Worm (Caenorhabditis elegans) whole organism, L4 larva: ENCODE measurements around the gene Y51H4A.938.
A peak's percentile ranks its signal among the peaks of the same experiment; 100 is the strongest.

Source experiments
- D1046.2 ChIP-seq: fragments of 200-800 bp; sonication (Bioruptor generic); IDR thresholded peaks from 2 replicates; pipeline ENCODE4 v1.3.6; 2022; ENCODE audit warnings: missing genetic modification characterization, missing compliant biosample characterization
- F10B5.3 ChIP-seq: sonication (generic microtip); optimal IDR thresholded peaks from 2 replicates; lab custom pipeline; 2016; ENCODE audit warnings: mild to moderate bottlenecking, missing genetic modification characterization, missing compliant biosample characterization
- F26F4.8 ChIP-seq: fragments of 200-800 bp; sonication (Bioruptor generic); conservative IDR thresholded peaks from 2 replicates; pipeline ENCODE4 v1.3.6; 2022; ENCODE audit warnings: missing genetic modification characterization, missing compliant biosample characterization
- F49E8.2 ChIP-seq: sonication (generic microtip); optimal IDR thresholded peaks from 2 replicates; lab custom pipeline; 2016; ENCODE audit warnings: missing compliant biosample characterization, mild to moderate bottlenecking, missing genetic modification characterization, borderline replicate concordance
- R02D3.7 ChIP-seq: fragments of 150-350 bp; sonication (generic microtip); optimal IDR thresholded peaks from 3 replicates; lab custom pipeline; 2014; ENCODE audit warnings: missing biosample characterization, missing genetic modification characterization
- T20F7.1 ChIP-seq: fragments of 200-800 bp; sonication (Bioruptor generic); optimal IDR thresholded peaks from 2 replicates; lab custom pipeline; 2018; ENCODE audit warnings: mild to moderate bottlenecking, missing genetic modification characterization, missing compliant biosample characterization
- Y48G9A.11 ChIP-seq: fragments of 200-800 bp; sonication (Bioruptor generic); IDR thresholded peaks from 2 replicates; pipeline ENCODE4 v1.3.6; 2022; ENCODE audit warnings: missing genetic modification reagents, missing genetic modification characterization, missing compliant biosample characterization
- ama-1 ChIP-seq: fragments of 150-350 bp; optimal IDR thresholded peaks from 2 replicates; lab custom pipeline; 2014; ENCODE audit warnings: inconsistent platforms, mixed read lengths
- ceh-28 ChIP-seq: fragments of 150-350 bp; optimal IDR thresholded peaks from 2 replicates; lab custom pipeline; 2014; ENCODE audit warnings: missing biosample characterization, missing genetic modification reagents, missing genetic modification characterization
- ceh-32 ChIP-seq: sonication (generic microtip); optimal IDR thresholded peaks from 2 replicates; lab custom pipeline; 2016; ENCODE audit warnings: mild to moderate bottlenecking, missing genetic modification characterization, missing compliant biosample characterization; ENCODE audit not compliant: poor library complexity
- ceh-44 ChIP-seq: fragments of 200-800 bp; sonication (Bioruptor generic); IDR thresholded peaks from 2 replicates; pipeline ENCODE4 v1.3.6; 2022; ENCODE audit warnings: missing genetic modification reagents, missing genetic modification characterization, missing compliant biosample characterization
- cey-2 ChIP-seq: sonication (generic microtip); optimal IDR thresholded peaks from 3 replicates; lab custom pipeline; 2017; ENCODE audit warnings: missing genetic modification characterization, mild to moderate bottlenecking, missing compliant biosample characterization, antibody characterized with exemption, borderline replicate concordance; ENCODE audit not compliant: insufficient read depth
- daf-16 ChIP-seq, 3 experiments: sonication (generic microtip); optimal IDR thresholded peaks; 2 replicates each; lab custom pipeline; 2016 to 2017; ENCODE audit warnings: missing genetic modification characterization in 3 of 3, missing genetic modification reagents in 3 of 3, mild to moderate bottlenecking in 2 of 3, missing compliant biosample characterization in 2 of 3, missing biosample characterization in 1 of 3, moderate library complexity in 1 of 3
- daf-8 ChIP-seq: fragments of 200-800 bp; sonication (Bioruptor generic); IDR thresholded peaks from 2 replicates; pipeline ENCODE4 v1.3.6; 2022; ENCODE audit warnings: missing genetic modification characterization, missing compliant biosample characterization
- dmd-6 ChIP-seq: fragments of 200-800 bp; sonication (Bioruptor generic); IDR thresholded peaks from 2 replicates; pipeline ENCODE4 v1.3.6; 2022; ENCODE audit warnings: missing genetic modification reagents, missing genetic modification characterization, missing compliant biosample characterization
- dmd-8 ChIP-seq: fragments of 200-800 bp; sonication (Bioruptor generic); IDR thresholded peaks from 2 replicates; pipeline ENCODE4 v1.3.6; 2022; ENCODE audit warnings: missing genetic modification characterization, missing compliant biosample characterization
- dpl-1 ChIP-seq: fragments of 150-350 bp; optimal IDR thresholded peaks from 2 replicates; lab custom pipeline; 2014; ENCODE audit warnings: missing biosample characterization, missing genetic modification reagents, missing genetic modification characterization
- egl-27 ChIP-seq: sonication (generic microtip); optimal IDR thresholded peaks from 3 replicates; lab custom pipeline; 2017; ENCODE audit warnings: missing biosample characterization, missing genetic modification reagents, missing genetic modification characterization
- egl-43 ChIP-seq: fragments of 200-800 bp; sonication (Bioruptor generic); IDR thresholded peaks from 2 replicates; pipeline ENCODE4 v1.3.6; 2022; ENCODE audit warnings: missing genetic modification reagents, missing genetic modification characterization, missing compliant biosample characterization
- fkh-10 ChIP-seq: fragments of 150-350 bp; optimal IDR thresholded peaks from 2 replicates; lab custom pipeline; 2014; ENCODE audit warnings: missing biosample characterization, missing genetic modification reagents, missing genetic modification characterization
- fos-1 ChIP-seq: fragments of 150-350 bp; optimal IDR thresholded peaks from 2 replicates; lab custom pipeline; 2014; ENCODE audit warnings: missing biosample characterization, missing genetic modification characterization
- gei-8 ChIP-seq: fragments of 200-800 bp; sonication (Bioruptor generic); optimal IDR thresholded peaks from 2 replicates; lab custom pipeline; 2018; ENCODE audit warnings: mild to moderate bottlenecking, missing genetic modification characterization, missing compliant biosample characterization
- hif-1 ChIP-seq, 2 experiments: sonication (generic microtip); optimal IDR thresholded peaks; 2 replicates each; lab custom pipeline; 2016 to 2017; ENCODE audit warnings: missing compliant biosample characterization in 2 of 2, missing genetic modification characterization in 2 of 2, missing genetic modification reagents in 2 of 2, missing genotype in 2 of 2, mild to moderate bottlenecking in 1 of 2
- lin-1 ChIP-seq: fragments of 200-800 bp; sonication (Bioruptor generic); IDR thresholded peaks from 2 replicates; pipeline ENCODE4 v1.3.6; 2022; ENCODE audit warnings: missing genetic modification reagents, missing genetic modification characterization, missing compliant biosample characterization
- lin-13 ChIP-seq: fragments of 150-350 bp; optimal IDR thresholded peaks from 2 replicates; lab custom pipeline; 2014; ENCODE audit warnings: missing biosample characterization, missing genetic modification reagents, missing genetic modification characterization
- lin-15B ChIP-seq: fragments of 150-350 bp; sonication (generic microtip); optimal IDR thresholded peaks from 3 replicates; lab custom pipeline; 2014; ENCODE audit warnings: missing biosample characterization, missing genetic modification characterization
- lin-39 ChIP-seq: fragments of 150-350 bp; optimal IDR thresholded peaks from 2 replicates; lab custom pipeline; 2014; ENCODE audit warnings: missing biosample characterization, missing genetic modification reagents, missing genetic modification characterization
- lir-3 ChIP-seq: sonication (generic microtip); optimal IDR thresholded peaks from 2 replicates; lab custom pipeline; 2016; ENCODE audit warnings: mild to moderate bottlenecking, missing genetic modification characterization, missing compliant biosample characterization
- lsy-2 ChIP-seq, 2 experiments: fragments of 150-350 bp in 1 of 2; sonication (generic microtip) in 1 of 2; optimal IDR thresholded peaks; 2 replicates each; lab custom pipeline; 2014 to 2017; ENCODE audit warnings: missing biosample characterization in 2 of 2, missing genetic modification characterization in 2 of 2
- mdt-29 ChIP-seq: fragments of 200-800 bp; sonication (Bioruptor generic); IDR thresholded peaks from 2 replicates; pipeline ENCODE4 v1.3.6; 2022; ENCODE audit warnings: missing genetic modification reagents, missing genetic modification characterization, missing compliant biosample characterization
- mep-1 ChIP-seq: fragments of 150-350 bp; sonication (generic microtip); optimal IDR thresholded peaks from 3 replicates; lab custom pipeline; 2014; ENCODE audit warnings: missing biosample characterization, missing genetic modification characterization
- nhr-102 ChIP-seq: sonication (generic microtip); optimal IDR thresholded peaks from 2 replicates; lab custom pipeline; 2016; ENCODE audit warnings: mild to moderate bottlenecking, missing genetic modification characterization, moderate library complexity, missing compliant biosample characterization
- nhr-111 ChIP-seq: fragments of 200-800 bp; sonication (Bioruptor generic); optimal IDR thresholded peaks from 2 replicates; lab custom pipeline; 2018; ENCODE audit warnings: mild to moderate bottlenecking, missing genetic modification characterization, missing compliant biosample characterization
- nhr-41 ChIP-seq: fragments of 200-800 bp; sonication (Bioruptor generic); IDR thresholded peaks from 2 replicates; pipeline ENCODE4 v1.3.6; 2022; ENCODE audit warnings: missing genetic modification reagents, missing genetic modification characterization, missing compliant biosample characterization
- nhr-42 ChIP-seq: fragments of 200-800 bp; sonication (Bioruptor generic); IDR thresholded peaks from 2 replicates; pipeline ENCODE4 v1.3.6; 2022; ENCODE audit warnings: missing genetic modification characterization, missing compliant biosample characterization
- nhr-48 ChIP-seq: sonication (generic microtip); optimal IDR thresholded peaks from 2 replicates; lab custom pipeline; 2016; ENCODE audit warnings: mild to moderate bottlenecking, missing genetic modification characterization, missing compliant biosample characterization
- nhr-76 ChIP-seq: fragments of 150-350 bp; optimal IDR thresholded peaks from 2 replicates; lab custom pipeline; 2014; ENCODE audit warnings: missing biosample characterization, missing genetic modification characterization
- nhr-77 ChIP-seq: fragments of 150-350 bp; optimal IDR thresholded peaks from 2 replicates; lab custom pipeline; 2014; ENCODE audit warnings: missing biosample characterization, missing genetic modification characterization
- pha-4 ChIP-seq, 2 experiments: fragments of 150-350 bp in 1 of 2; fragments of 200-800 bp in 1 of 2; sonication (Bioruptor generic) in 1 of 2; IDR thresholded peaks in 1 of 2; optimal IDR thresholded peaks in 1 of 2; 2 replicates each; pipeline versions ENCODE4 v1.3.6 to Lab custom; 2014 to 2022; ENCODE audit warnings: missing genetic modification characterization in 2 of 2, missing genetic modification reagents in 2 of 2, missing biosample characterization in 1 of 2, missing compliant biosample characterization in 1 of 2
- rbr-2 ChIP-seq: sonication (generic microtip); optimal IDR thresholded peaks from 2 replicates; lab custom pipeline; 2016; ENCODE audit warnings: missing genotype, missing genetic modification characterization, missing compliant biosample characterization
- snpc-1.2 ChIP-seq: fragments of 200-800 bp; sonication (Bioruptor generic); IDR thresholded peaks from 2 replicates; pipeline ENCODE4 v1.3.6; 2022; ENCODE audit warnings: missing genetic modification reagents, missing genetic modification characterization, missing compliant biosample characterization
- spr-1 ChIP-seq: sonication (generic microtip); optimal IDR thresholded peaks from 2 replicates; lab custom pipeline; 2016; ENCODE audit warnings: mild to moderate bottlenecking, missing genetic modification characterization, missing compliant biosample characterization
- spr-3 ChIP-seq: fragments of 200-800 bp; sonication (Bioruptor generic); optimal IDR thresholded peaks from 2 replicates; lab custom pipeline; 2018; ENCODE audit warnings: mild to moderate bottlenecking, missing genetic modification characterization, missing compliant biosample characterization
- tra-1 ChIP-seq: fragments of 200-800 bp; sonication (Bioruptor generic); IDR thresholded peaks from 2 replicates; pipeline ENCODE4 v1.3.6; 2022; ENCODE audit warnings: missing genetic modification reagents, missing genetic modification characterization, missing compliant biosample characterization
- unc-130 ChIP-seq: sonication (generic microtip); optimal IDR thresholded peaks from 2 replicates; lab custom pipeline; 2016; ENCODE audit warnings: missing genetic modification reagents, missing genetic modification characterization, missing compliant biosample characterization
- unc-62 ChIP-seq, 3 experiments: fragments of 150-350 bp in 1 of 3; sonication (generic microtip); optimal IDR thresholded peaks in 2 of 3; peaks in 1 of 3; 1 replicate in 1 of 3; 2 replicates in 2 of 3; lab custom pipeline; 2014 to 2017; ENCODE audit warnings: missing biosample characterization in 3 of 3, missing genetic modification characterization in 3 of 3, missing genetic modification reagents in 3 of 3, missing genotype in 1 of 3
- zag-1 ChIP-seq: fragments of 150-350 bp; optimal IDR thresholded peaks from 2 replicates; lab custom pipeline; 2014; ENCODE audit warnings: missing biosample characterization, missing genetic modification characterization
- zip-11 ChIP-seq: fragments of 200-800 bp; sonication (Bioruptor generic); IDR thresholded peaks from 2 replicates; pipeline ENCODE4 v1.3.6; 2022; ENCODE audit warnings: missing genetic modification characterization, missing compliant biosample characterization
- zip-2 ChIP-seq: fragments of 150-350 bp; optimal IDR thresholded peaks from 2 replicates; lab custom pipeline; 2014; ENCODE audit warnings: missing biosample characterization, missing genetic modification characterization

Gene Y51H4A.938

ce11 chrIV:16501855-16502254 is 20.9 kb downstream of the Y51H4A.938 start (continued):
- TF ChIP-seq spr-3 (GFP tag; lab: Kevin White, UChicago) (no peak), ama-1 (peak; percentile 8), R02D3.7 (tag; lab: Kevin White, UChicago) (no peak), lin-15B (tag; lab: Kevin White, UChicago) (no peak), lir-3 (tag; lab: Kevin White, UChicago) (no peak), nhr-41 (GFP tag; lab: Robert Waterston, UW) (0 out of 2 replicates have a peak, but pooled peaks have one; percentile 41), D1046.2 (GFP tag; lab: Robert Waterston, UW) (no peak), unc-62 (GFP tag; optimal IDR thresholded peaks at IDR 0.05 in 1 of 2; lab: Kevin White, UChicago) (peak in 1 of 2 experiments; percentile 9), unc-62 (tag; optimal IDR thresholded peaks at IDR 0.05; lab: Kevin White, UChicago) (no peak), ceh-44 (GFP tag; lab: Robert Waterston, UW) (no peak), lin-1 (0 out of 2 replicates have a peak, but pooled peaks have one; percentile 37), ceh-32 (no peak), zag-1 (no peak), zip-11 (GFP tag; lab: Robert Waterston, UW) (no peak), fkh-10 (GFP tag; lab: Kevin White, UChicago) (no peak), mep-1 (tag; lab: Kevin White, UChicago) (peak; percentile 61), fos-1 (no peak), dmd-6 (peak; percentile 86), nhr-48 (tag; lab: Kevin White, UChicago) (peak; percentile 32), lsy-2 (tag; optimal IDR thresholded peaks at IDR 0.05; lab: Kevin White, UChicago) (peak in 1 of 2 experiments; percentile 68), daf-8 (no peak), ceh-28 (tag; lab: Kevin White, UChicago) (no peak), nhr-111 (GFP tag; lab: Kevin White, UChicago) (no peak), gei-8 (GFP tag; lab: Kevin White, UChicago) (no peak), nhr-102 (peak; percentile 19), hif-1 (tag; optimal IDR thresholded peaks at IDR 0.05; lab: Kevin White, UChicago) (peak in 1 of 2 experiments; percentile 77), T20F7.1 (GFP tag; lab: Kevin White, UChicago) (no peak), unc-130 (no peak), snpc-1.2 (GFP tag; lab: Robert Waterston, UW) (no peak; the same call in 1 of the 2 replicates), egl-43 (GFP tag; lab: Robert Waterston, UW) (peak; percentile 49; the same call in 1 of the 2 replicates), zip-2 (tag; lab: Kevin White, UChicago) (no peak), lin-39 (tag; lab: Kevin White, UChicago) (no peak), F49E8.2 (no peak), dpl-1 (GFP tag; lab: Kevin White, UChicago) (peak; percentile 45), F26F4.8 (GFP tag; lab: Robert Waterston, UW) (no peak), nhr-77 (tag; lab: Kevin White, UChicago) (peak; percentile 81), daf-16 (GFP tag; optimal IDR thresholded peaks at IDR 0.05; lab: Kevin White, UChicago) (no peak), daf-16 (tag; optimal IDR thresholded peaks at IDR 0.05; lab: Kevin White, UChicago) (peak; percentile 75), Y48G9A.11 (GFP tag; lab: Robert Waterston, UW) (no peak), F10B5.3 (tag; lab: Kevin White, UChicago) (no peak), cey-2 (tag; lab: Kevin White, UChicago) (no peak), nhr-42 (GFP tag; lab: Robert Waterston, UW) (no peak), dmd-8 (GFP tag; lab: Robert Waterston, UW) (no peak), tra-1 (GFP tag; lab: Robert Waterston, UW) (peak; percentile 66; the same call in 1 of the 2 replicates), egl-27 (no peak), spr-1 (tag; lab: Kevin White, UChicago) (peak; percentile 33), rbr-2 (peak; percentile 16), lin-13 (GFP tag; lab: Kevin White, UChicago) (peak; percentile 9), nhr-76 (no peak), pha-4 (GFP tag; IDR thresholded peaks at IDR 0.05; lab: Robert Waterston, UW) (peak; percentile 59; the same call in 1 of the 2 replicates), pha-4 (tag; optimal IDR thresholded peaks at IDR 0.05; lab: Kevin White, UChicago) (no peak), mdt-29 (GFP tag; lab: Robert Waterston, UW) (no peak)
